Fruit fly (Drosophila melanogaster): Measurements from ENCODE around the gene RpS15Aa.

Gene RpS15Aa

DNA sequence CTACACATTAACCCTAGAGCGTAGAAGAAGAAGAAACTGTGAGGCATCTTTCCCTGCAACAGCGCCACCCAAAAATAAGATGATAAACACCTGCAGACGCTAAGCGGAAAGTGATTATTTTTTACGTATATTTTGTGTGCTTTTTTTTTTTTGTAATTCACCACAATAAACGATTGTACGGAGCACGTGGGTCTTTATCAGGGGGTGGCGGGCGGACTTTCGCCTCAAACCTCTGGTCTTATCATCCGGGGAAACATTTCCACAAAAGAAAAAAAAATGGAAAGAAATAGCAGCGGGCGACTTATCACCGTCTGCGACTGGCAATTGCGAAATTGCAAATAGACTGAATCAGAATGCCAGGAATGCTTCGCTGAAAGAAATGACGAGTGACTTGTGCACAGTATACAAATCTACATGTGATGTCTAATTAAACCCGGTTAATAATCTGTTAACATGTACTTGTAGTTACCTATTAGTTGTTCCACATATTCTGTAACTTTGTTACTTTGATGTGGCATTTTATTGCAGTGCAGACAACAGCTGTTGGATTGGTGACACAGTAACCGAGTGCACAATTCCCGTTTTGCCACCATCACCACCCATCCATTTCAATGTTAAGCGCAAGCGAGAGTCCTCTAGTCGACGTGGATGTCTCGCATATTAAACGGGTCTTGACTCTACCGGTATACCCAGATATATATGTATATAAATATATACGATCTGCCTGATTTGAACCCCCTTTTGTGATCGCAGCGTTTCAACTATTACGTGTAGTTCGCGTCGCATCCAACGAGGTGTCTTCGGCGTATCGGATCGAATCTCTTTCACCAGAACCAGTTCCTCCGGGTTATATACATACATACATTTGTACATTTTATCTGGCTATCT lies 5.4 kb downstream of the RpS15Aa start (continued):
- TF ChIP-seq CG34406 (GFP tag; optimal IDR thresholded peaks at IDR 0.05) (peak; percentile 85), fd85E (GFP tag; optimal IDR thresholded peaks at IDR 0.05) (peak; percentile 28), dac (GFP tag; optimal IDR thresholded peaks at IDR 0.05) (peak; percentile 85), Eip75B (GFP tag; optimal IDR thresholded peaks at IDR 0.05) (peak; percentile 89), Hr39 (GFP tag; optimal IDR thresholded peaks at IDR 0.05) (peak; percentile 83), eg (GFP tag; IDR thresholded peaks at IDR 0.05) (peak; percentile 94), CG6808 (GFP tag; optimal IDR thresholded peaks at IDR 0.05) (peak; percentile 68), Met (GFP tag; optimal IDR thresholded peaks at IDR 0.05) (peak; percentile 88), CG3919 (GFP tag; optimal IDR thresholded peaks at IDR 0.05) (peak; percentile 87), Blimp-1 (GFP tag; optimal IDR thresholded peaks at IDR 0.05) (peak; percentile 16), CG11294 (GFP tag; IDR thresholded peaks at IDR 0.05) (peak; percentile 78; the same call in 1 of the 2 replicates), fd59A (GFP tag; optimal IDR thresholded peaks at IDR 0.05) (peak; percentile 58), Eip93F (GFP tag; optimal IDR thresholded peaks at IDR 0.05) (peak; percentile 32), CG8319 (GFP tag; optimal IDR thresholded peaks at IDR 0.05) (peak; percentile 66), Ets96B (tag; optimal IDR thresholded peaks at IDR 0.05) (peak; percentile 72), achi (GFP tag; optimal IDR thresholded peaks at IDR 0.05) (peak; percentile 79), CG11762 (GFP tag; optimal IDR thresholded peaks at IDR 0.05; ENCODE audit: insufficient read depth) (peak; percentile 85), Hr4 (GFP tag; optimal IDR thresholded peaks at IDR 0.05) (peak; percentile 86), CG31627 (GFP tag; optimal IDR thresholded peaks at IDR 0.05) (peak; percentile 80), CG9139 (GFP tag; optimal IDR thresholded peaks at IDR 0.05) (peak; percentile 2), CG4318 (GFP tag; optimal IDR thresholded peaks at IDR 0.05) (peak; percentile 83), Sox102F (GFP tag; optimal IDR thresholded peaks at IDR 0.05) (peak; percentile 86), dsx (GFP tag; optimal IDR thresholded peaks at IDR 0.05; ENCODE audit: poor library complexity, severe bottlenecking) (peak; percentile 68), net (GFP tag; optimal IDR thresholded peaks at IDR 0.05) (peak; percentile 86), esn (GFP tag; optimal IDR thresholded peaks at IDR 0.05) (peak; percentile 89), CG6163 (GFP tag; IDR thresholded peaks at IDR 0.05) (peak; percentile 93), Hr38 (GFP tag; optimal IDR thresholded peaks at IDR 0.05) (no peak), Gug (GFP tag; IDR thresholded peaks at IDR 0.05) (peak; percentile 84), Ets21C (GFP tag; optimal IDR thresholded peaks at IDR 0.05) (peak; percentile 63)

DNA sequence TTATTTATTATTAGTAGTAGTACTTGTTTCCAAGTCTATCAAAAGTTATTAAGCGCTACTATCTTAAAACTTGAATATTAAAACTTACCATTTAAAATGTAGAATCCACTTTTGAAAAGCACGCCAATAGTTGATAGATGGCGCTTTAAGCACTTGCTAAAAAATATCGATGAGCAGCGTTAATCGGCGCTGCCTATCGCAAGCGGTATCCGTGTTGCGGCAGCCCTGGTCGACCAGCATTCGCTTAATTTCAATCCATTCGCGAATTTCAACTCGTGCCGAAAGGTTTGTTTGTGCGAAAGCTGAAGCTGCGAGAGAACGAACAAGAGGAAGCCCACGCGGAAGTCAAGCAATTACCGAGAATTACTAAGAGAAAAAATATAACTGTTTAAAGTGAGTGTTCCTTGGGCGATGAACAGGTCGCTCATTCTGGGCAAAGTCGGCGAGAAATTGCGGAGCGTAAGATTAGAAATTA lies 7.9 kb downstream of the RpS15Aa start, which contains the start of gene Prx2:
Gene Prx2 (plus strand): TSS at position 253 of the 475 bp plus-strand sequence.
- TF ChIP-seq CG8119 (GFP tag; IDR thresholded peaks at IDR 0.05) = no peak
- TF ChIP-seq Hr39 (GFP tag; optimal IDR thresholded peaks at IDR 0.05) = no peak
- TF ChIP-seq acj6 (GFP tag; optimal IDR thresholded peaks at IDR 0.05) = no peak
- peak; percentile 26 for TF ChIP-seq achi (GFP tag; optimal IDR thresholded peaks at IDR 0.05)
- TF ChIP-seq cyc (GFP tag; optimal IDR thresholded peaks at IDR 0.05) = peak; percentile 26
- peak; percentile 22 for TF ChIP-seq svp (GFP tag)
- no peak for TF ChIP-seq CG32006 (GFP tag; optimal IDR thresholded peaks at IDR 0.05)
- peak; percentile 44 for TF ChIP-seq CG16779 (tag; optimal IDR thresholded peaks at IDR 0.05)
- TF ChIP-seq CG6808 (GFP tag; optimal IDR thresholded peaks at IDR 0.05) = peak; percentile 18
- TF ChIP-seq Smox (GFP tag; optimal IDR thresholded peaks at IDR 0.05) = peak; percentile 6
- TF ChIP-seq dac (GFP tag; optimal IDR thresholded peaks at IDR 0.05) = no peak
- TF ChIP-seq net (GFP tag; optimal IDR thresholded peaks at IDR 0.05) = peak; percentile 60
- TF ChIP-seq CG3032 (tag; optimal IDR thresholded peaks at IDR 0.05) = no peak
- no peak for TF ChIP-seq Sox15 (GFP tag; optimal IDR thresholded peaks at IDR 0.05)
- TF ChIP-seq eg (GFP tag; IDR thresholded peaks at IDR 0.05) = 0 out of 3 replicates have a peak, but pooled peaks have one; percentile 24
- TF ChIP-seq dsx (GFP tag; optimal IDR thresholded peaks at IDR 0.05; ENCODE audit: poor library complexity, severe bottlenecking) = no peak
- peak; percentile 20 for TF ChIP-seq Sox102F (GFP tag; optimal IDR thresholded peaks at IDR 0.05)
- TF ChIP-seq CG8632 (GFP tag; optimal IDR thresholded peaks at IDR 0.05) = no peak
- TF ChIP-seq OdsH (GFP tag; optimal IDR thresholded peaks at IDR 0.05) = peak; percentile 17
- TF ChIP-seq CG3919 (GFP tag; optimal IDR thresholded peaks at IDR 0.05) = peak; percentile 39
- no peak for TF ChIP-seq CG11902 (GFP tag; optimal IDR thresholded peaks at IDR 0.05)
- TF ChIP-seq Eip78C (GFP tag) = peak; percentile 22
- peak; percentile 28 for TF ChIP-seq esn (GFP tag; optimal IDR thresholded peaks at IDR 0.05)
- TF ChIP-seq CG7368 (GFP tag; optimal IDR thresholded peaks at IDR 0.05) = peak; percentile 9
- TF ChIP-seq Met (GFP tag; optimal IDR thresholded peaks at IDR 0.05) = peak; percentile 35
- no peak for TF ChIP-seq Blimp-1 (GFP tag; optimal IDR thresholded peaks at IDR 0.05)
- peak; percentile 33 for TF ChIP-seq topi (GFP tag; optimal IDR thresholded peaks at IDR 0.05)
- peak; percentile 44; the same call in 2 of the 3 replicates for TF ChIP-seq CG6163 (GFP tag; IDR thresholded peaks at IDR 0.05)
- TF ChIP-seq pdm3 (GFP tag; optimal IDR thresholded peaks at IDR 0.05) = no peak
- no peak for TF ChIP-seq CG10631 (GFP tag; optimal IDR thresholded peaks at IDR 0.05)
- TF ChIP-seq fd59A (GFP tag; optimal IDR thresholded peaks at IDR 0.05) = no peak
- no peak for TF ChIP-seq fd85E (GFP tag; optimal IDR thresholded peaks at IDR 0.05)
